Fruit fly (Drosophila melanogaster): ENCODE measurements around the gene CG11307.

- TF ChIP-seq CG14711 (tag; optimal IDR thresholded peaks at IDR 0.05) (no peak), CG5204 (GFP tag; optimal IDR thresholded peaks at IDR 0.05) (no peak), ovo (GFP tag; optimal IDR thresholded peaks at IDR 0.05) (no peak)
Measured at dm6 chr3L:21568254-21568653, 49.2 kb upstream of the CG11307 start.
